Fruit fly (Drosophila melanogaster) whole organism, embryonic: ENCODE measurements around the gene nuf.
A peak's percentile ranks its signal among the peaks of the same experiment; 100 is the strongest.

ENCODE experiments used
- Awh ChIP-seq: fragments of 200-800 bp; sonication (Bioruptor generic); IDR thresholded peaks from 2 replicates; pipeline ENCODE4, ENCODE4 v1.3.6; 2022; ENCODE audit warnings: missing biosample characterization, missing genetic modification characterization
- CG12155 ChIP-seq: fragments of 200-800 bp; sonication (Bioruptor generic); optimal IDR thresholded peaks from 3 replicates; lab custom pipeline; 2016; ENCODE audit warnings: missing biosample characterization, missing genetic modification characterization
- CG13287 ChIP-seq: fragments of 200-800 bp; sonication (Bioruptor generic); IDR thresholded peaks from 2 replicates; pipeline ENCODE4 v1.3.6; 2022; ENCODE audit warnings: missing biosample characterization, missing genetic modification characterization; ENCODE audit not compliant: partially characterized antibody
- CG13775 ChIP-seq: fragments of 200-800 bp; sonication (Bioruptor generic); optimal IDR thresholded peaks from 3 replicates; lab custom pipeline; 2017; ENCODE audit warnings: missing biosample characterization, mild to moderate bottlenecking, missing genetic modification characterization
- CG14050 ChIP-seq: fragments of 200-800 bp; sonication (Bioruptor generic); IDR thresholded peaks from 3 replicates; pipeline ENCODE4 v1.3.6; 2022; ENCODE audit warnings: missing biosample characterization, missing genetic modification characterization
- CG14441 ChIP-seq: fragments of 200-800 bp; sonication (Bioruptor generic); IDR thresholded peaks from 2 replicates; pipeline ENCODE4 v1.3.6; 2022; ENCODE audit warnings: missing biosample characterization, missing genetic modification characterization
- CG14860 ChIP-seq: fragments of 200-800 bp; sonication (Bioruptor generic); IDR thresholded peaks from 3 replicates; pipeline ENCODE4 v1.3.6; 2022; ENCODE audit warnings: missing biosample characterization, missing genetic modification characterization; ENCODE audit not compliant: partially characterized antibody
- CG17361 ChIP-seq: fragments of 200-800 bp; sonication (Bioruptor generic); IDR thresholded peaks from 3 replicates; pipeline ENCODE4 v1.3.6; 2022; ENCODE audit warnings: missing biosample characterization, missing genetic modification characterization
- CG30020 ChIP-seq: fragments of 200-800 bp; optimal IDR thresholded peaks from 2 replicates; lab custom pipeline; 2019; ENCODE audit warnings: missing biosample characterization, mild to moderate bottlenecking, missing genetic modification characterization, moderate library complexity
- CG32772 ChIP-seq: fragments of 200-800 bp; sonication (Bioruptor generic); IDR thresholded peaks from 2 replicates; pipeline ENCODE4 v1.3.6; 2022; ENCODE audit warnings: missing biosample characterization, missing genetic modification characterization
- CG33557 ChIP-seq: fragments of 200-800 bp; sonication (Bioruptor generic); optimal IDR thresholded peaks from 2 replicates; lab custom pipeline; 2019; ENCODE audit warnings: missing biosample characterization, mild to moderate bottlenecking, missing genetic modification characterization, moderate library complexity
- CG43689 ChIP-seq: fragments of 200-800 bp; sonication (Bioruptor generic); IDR thresholded peaks from 2 replicates; pipeline ENCODE4 v1.3.6; 2022; ENCODE audit warnings: missing biosample characterization, missing genetic modification characterization
- CG5180 ChIP-seq: fragments of 200-800 bp; sonication (Bioruptor generic); optimal IDR thresholded peaks from 3 replicates; lab custom pipeline; 2017; ENCODE audit warnings: missing biosample characterization, missing genetic modification characterization, mild to moderate bottlenecking, moderate library complexity, missing genetic modification reagents
- CG6254 ChIP-seq: fragments of 200-800 bp; sonication (Bioruptor generic); optimal IDR thresholded peaks from 3 replicates; lab custom pipeline; 2017; ENCODE audit warnings: mild to moderate bottlenecking, missing biosample characterization, missing genetic modification reagents, missing genetic modification characterization
- CG6689 ChIP-seq: fragments of 200-800 bp; sonication (Bioruptor generic); IDR thresholded peaks from 2 replicates; pipeline ENCODE4 v1.3.6; 2022; ENCODE audit warnings: missing biosample characterization, missing genetic modification characterization
- CG8765 ChIP-seq: fragments of 200-800 bp; sonication (Bioruptor generic); IDR thresholded peaks from 2 replicates; pipeline ENCODE4 v1.3.6; 2022; ENCODE audit warnings: missing biosample characterization, missing genetic modification characterization
- CG8944 ChIP-seq: fragments of 200-800 bp; sonication (Bioruptor generic); optimal IDR thresholded peaks from 3 replicates; lab custom pipeline; 2016; ENCODE audit warnings: missing biosample characterization, missing genetic modification characterization
- CG9215 ChIP-seq: fragments of 200-800 bp; sonication (Bioruptor generic); IDR thresholded peaks from 2 replicates; pipeline ENCODE4 v1.3.6; 2022; ENCODE audit warnings: missing biosample characterization, missing genetic modification characterization
- CG9797 ChIP-seq: fragments of 200-800 bp; sonication (Bioruptor generic); optimal IDR thresholded peaks from 3 replicates; lab custom pipeline; 2018; ENCODE audit warnings: missing biosample characterization, mild to moderate bottlenecking, missing genetic modification characterization
- Dll ChIP-seq: fragments of 200-800 bp; sonication (Bioruptor generic); IDR thresholded peaks from 4 replicates; pipeline ENCODE4 v1.3.6; 2022; ENCODE audit warnings: missing biosample characterization, missing genetic modification characterization; ENCODE audit not compliant: partially characterized antibody
- Fer2 ChIP-seq: fragments of 200-800 bp; sonication (Bioruptor generic); optimal IDR thresholded peaks from 2 replicates; lab custom pipeline; 2018; ENCODE audit warnings: missing biosample characterization, mild to moderate bottlenecking, missing genetic modification characterization, moderate library complexity
- HLH54F ChIP-seq: fragments of 200-800 bp; sonication (Bioruptor generic); optimal IDR thresholded peaks from 3 replicates; lab custom pipeline; 2016; ENCODE audit warnings: missing biosample characterization, missing genetic modification characterization
- Hey ChIP-seq: fragments of 200-800 bp; sonication (Bioruptor generic); optimal IDR thresholded peaks from 3 replicates; lab custom pipeline; 2018; ENCODE audit warnings: missing biosample characterization, mild to moderate bottlenecking, missing genetic modification characterization
- Hr3 ChIP-seq: fragments of 200-800 bp; sonication (Bioruptor generic); optimal IDR thresholded peaks from 3 replicates; lab custom pipeline; 2016; ENCODE audit warnings: missing biosample characterization, missing genetic modification characterization
- Myb ChIP-seq: fragments of 200-800 bp; sonication (Bioruptor generic); optimal IDR thresholded peaks from 2 replicates; lab custom pipeline; 2016; ENCODE audit warnings: missing biosample characterization, missing genetic modification characterization
- Oli ChIP-seq: fragments of 200-800 bp; sonication (Bioruptor generic); optimal IDR thresholded peaks from 2 replicates; lab custom pipeline; 2018; ENCODE audit warnings: missing biosample characterization, mild to moderate bottlenecking, missing genetic modification characterization, moderate library complexity
- Pdp1 ChIP-seq, 2 experiments: fragments of 200-800 bp; sonication (Bioruptor generic); optimal IDR thresholded peaks; 3 replicates each; lab custom pipeline; 2016; ENCODE audit warnings: missing biosample characterization in 2 of 2, missing genetic modification characterization in 2 of 2, mild to moderate bottlenecking in 1 of 2, moderate library complexity in 1 of 2
- Scr ChIP-seq: fragments of 200-800 bp; sonication (Bioruptor generic); IDR thresholded peaks from 2 replicates; pipeline ENCODE4 v1.3.6; 2022; ENCODE audit warnings: missing biosample characterization, missing genetic modification characterization; ENCODE audit not compliant: partially characterized antibody
- Xrp1 ChIP-seq: fragments of 200-800 bp; sonication (Bioruptor generic); IDR thresholded peaks from 2 replicates; pipeline ENCODE4 v1.3.6; 2022; ENCODE audit warnings: missing biosample characterization, missing genetic modification characterization
- ash1 ChIP-seq: fragments of 200-800 bp; sonication (Bioruptor generic); optimal IDR thresholded peaks from 2 replicates; lab custom pipeline; 2018; ENCODE audit warnings: missing biosample characterization, mild to moderate bottlenecking, missing genetic modification characterization
- bowl ChIP-seq: fragments of 200-800 bp; sonication (Bioruptor generic); IDR thresholded peaks from 2 replicates; pipeline ENCODE4 v1.3.6; 2022; ENCODE audit warnings: missing biosample characterization, missing genetic modification characterization
- br ChIP-seq: fragments of >200 bp; optimal IDR thresholded peaks from 2 replicates; lab custom pipeline; 2017
- btn ChIP-seq: fragments of 200-800 bp; sonication (Bioruptor generic); optimal IDR thresholded peaks from 2 replicates; lab custom pipeline; 2016; ENCODE audit warnings: missing biosample characterization, missing genetic modification characterization
- cad ChIP-seq: fragments of >200 bp; optimal IDR thresholded peaks from 2 replicates; lab custom pipeline; 2017; ENCODE audit warnings: missing biosample characterization, missing genetic modification characterization
- crp ChIP-seq, 2 experiments: fragments of 200-800 bp; sonication (Bioruptor generic); optimal IDR thresholded peaks; 2 replicates in 1 of 2; 3 replicates in 1 of 2; lab custom pipeline; 2017; ENCODE audit warnings: missing biosample characterization in 2 of 2, missing genetic modification characterization in 2 of 2, mild to moderate bottlenecking in 1 of 2, moderate library complexity in 1 of 2
- da ChIP-seq: fragments of 200-800 bp; sonication (Bioruptor generic); optimal IDR thresholded peaks from 2 replicates; lab custom pipeline; 2016; ENCODE audit warnings: missing biosample characterization, missing genetic modification characterization
- dmrt11E ChIP-seq: fragments of 200-800 bp; sonication (Bioruptor generic); optimal IDR thresholded peaks from 3 replicates; lab custom pipeline; 2018; ENCODE audit warnings: missing biosample characterization, mild to moderate bottlenecking, missing genetic modification characterization, moderate library complexity
- dysf ChIP-seq: fragments of 200-800 bp; sonication (Bioruptor generic); IDR thresholded peaks from 3 replicates; pipeline ENCODE4 v1.3.6; 2022; ENCODE audit warnings: missing biosample characterization, missing genetic modification characterization
- gcm2 ChIP-seq: fragments of 200-800 bp; sonication (Bioruptor generic); optimal IDR thresholded peaks from 2 replicates; lab custom pipeline; 2016; ENCODE audit warnings: missing biosample characterization, missing genetic modification characterization
- knrl ChIP-seq: fragments of 200-800 bp; sonication (Bioruptor generic); IDR thresholded peaks from 3 replicates; pipeline ENCODE4 v1.3.6; 2022; ENCODE audit warnings: missing biosample characterization, missing genetic modification characterization; ENCODE audit not compliant: partially characterized antibody
- org-1 ChIP-seq: fragments of 200-800 bp; sonication (Bioruptor generic); optimal IDR thresholded peaks from 2 replicates; lab custom pipeline; 2017; ENCODE audit warnings: missing biosample characterization, missing genetic modification characterization
- pros ChIP-seq: fragments of 200-800 bp; sonication (Bioruptor generic); optimal IDR thresholded peaks from 3 replicates; lab custom pipeline; 2019; ENCODE audit warnings: missing biosample characterization, mild to moderate bottlenecking, missing genetic modification characterization, moderate library complexity
- repo ChIP-seq: fragments of 200-800 bp; sonication (Bioruptor generic); optimal IDR thresholded peaks from 2 replicates; lab custom pipeline; 2016; ENCODE audit warnings: missing biosample characterization, missing genetic modification characterization
- sd ChIP-seq: fragments of 200-800 bp; sonication (Bioruptor generic); optimal IDR thresholded peaks from 3 replicates; lab custom pipeline; 2018; ENCODE audit warnings: missing biosample characterization, mild to moderate bottlenecking, missing genetic modification characterization, moderate library complexity
- shn ChIP-seq: fragments of 200-800 bp; sonication (Bioruptor generic); optimal IDR thresholded peaks from 3 replicates; lab custom pipeline; 2016; ENCODE audit warnings: missing biosample characterization, missing genetic modification characterization
- tin ChIP-seq: fragments of 200-800 bp; sonication (Bioruptor generic); optimal IDR thresholded peaks from 3 replicates; lab custom pipeline; 2016; ENCODE audit warnings: missing biosample characterization, missing genetic modification characterization
- tio ChIP-seq: fragments of 200-800 bp; sonication (Bioruptor generic); optimal IDR thresholded peaks from 2 replicates; lab custom pipeline; 2017; ENCODE audit warnings: missing biosample characterization, missing genetic modification characterization, inconsistent platforms
- tna ChIP-seq: fragments of 200-800 bp; sonication (Bioruptor generic); IDR thresholded peaks from 2 replicates; pipeline ENCODE4 v1.3.6; 2022; ENCODE audit warnings: missing biosample characterization, missing genetic modification characterization; ENCODE audit not compliant: partially characterized antibody
- tx ChIP-seq: fragments of 200-800 bp; sonication (Bioruptor generic); optimal IDR thresholded peaks from 2 replicates; lab custom pipeline; 2016; ENCODE audit warnings: missing biosample characterization, missing genetic modification characterization
- zen2 ChIP-seq: fragments of 200-800 bp; sonication (Bioruptor generic); IDR thresholded peaks from 3 replicates; pipeline ENCODE4 v1.3.6; 2022; ENCODE audit warnings: missing biosample characterization, missing genetic modification characterization; ENCODE audit not compliant: partially characterized antibody
- zf30C ChIP-seq: fragments of 200-800 bp; sonication (Bioruptor generic); optimal IDR thresholded peaks from 3 replicates; lab custom pipeline; 2018; ENCODE audit warnings: missing biosample characterization, mild to moderate bottlenecking, missing genetic modification characterization

nuf gene

dm6 chr3L:14174197-14174596, 16.5 kb upstream of the nuf start (continued):
- TF ChIP-seq sd (tag; lab: Kevin White, UChicago) (peak; percentile 42), btn (GFP tag; lab: Kevin White, UChicago) (no peak), CG6254 (peak; percentile 50), CG32772 (GFP tag; lab: Robert Waterston, UW) (no peak), Myb (no peak), bowl (GFP tag; lab: Robert Waterston, UW) (0 out of 2 replicates have a peak, but pooled peaks have one; percentile 11), org-1 (GFP tag; lab: Kevin White, UChicago) (peak; percentile 15), CG43689 (GFP tag; lab: Robert Waterston, UW) (no peak), CG14441 (GFP tag; lab: Robert Waterston, UW) (0 out of 2 replicates have a peak, but pooled peaks have one; percentile 12), CG9215 (GFP tag; lab: Robert Waterston, UW) (no peak), CG6689 (GFP tag; lab: Robert Waterston, UW) (0 out of 2 replicates have a peak, but pooled peaks have one; percentile 18), zf30C (GFP tag; lab: Kevin White, UChicago) (no peak), gcm2 (GFP tag; lab: Kevin White, UChicago) (no peak), da (peak; percentile 16), CG8944 (GFP tag; lab: Kevin White, UChicago) (no peak), CG12155 (GFP tag; lab: Kevin White, UChicago) (no peak), tx (GFP tag; lab: Kevin White, UChicago) (no peak), CG14050 (GFP tag; lab: Robert Waterston, UW) (no peak), CG8765 (no peak), CG5180 (peak; percentile 63), CG17361 (GFP tag; lab: Robert Waterston, UW) (peak; percentile 57; the same call in 2 of the 3 replicates), Fer2 (peak; percentile 21), Hey (tag; lab: Kevin White, UChicago) (peak; percentile 26), Awh (GFP tag; lab: Robert Waterston, UW) (peak; percentile 54; the same call in 1 of the 2 replicates), tin (GFP tag; lab: Kevin White, UChicago) (no peak), Scr (no peak), repo (GFP tag; lab: Kevin White, UChicago) (no peak), Xrp1 (GFP tag; lab: Robert Waterston, UW) (peak; percentile 37; the same call in 1 of the 2 replicates), zen2 (no peak), pros (GFP tag; lab: Kevin White, UChicago) (no peak), CG9797 (GFP tag; lab: Kevin White, UChicago) (no peak), crp (GFP tag; optimal IDR thresholded peaks at IDR 0.05; lab: Kevin White, UChicago) (no peak), shn (GFP tag; lab: Kevin White, UChicago) (peak; percentile 0), Oli (tag; lab: Kevin White, UChicago) (peak; percentile 29), CG13775 (peak; percentile 64), CG14860 (no peak), br (lab: Kevin White, UChicago) (no peak), dysf (GFP tag; lab: Robert Waterston, UW) (peak; percentile 28; the same call in 1 of the 3 replicates), HLH54F (peak; percentile 48), Dll (no peak), CG33557 (peak; percentile 88), knrl (GFP tag; lab: Robert Waterston, UW) (no peak), CG30020 (tag; lab: Kevin White, UChicago) (no peak), tna (GFP tag; lab: Robert Waterston, UW) (no peak), Hr3 (GFP tag; lab: Kevin White, UChicago) (no peak), dmrt11E (tag; lab: Kevin White, UChicago) (peak; percentile 73), cad (GFP tag; lab: Kevin White, UChicago) (no peak), tio (GFP tag; lab: Kevin White, UChicago) (peak; percentile 29), CG13287 (GFP tag; lab: Robert Waterston, UW) (no peak), ash1 (GFP tag; lab: Kevin White, UChicago) (peak; percentile 41), Pdp1 (GFP tag; optimal IDR thresholded peaks at IDR 0.05; lab: Kevin White, UChicago) (peak in 1 of 2 experiments; percentile 16)
